Fruit fly (Drosophila melanogaster): ENCODE measurements around the gene Arp6.
A peak's percentile ranks its signal among the peaks of the same experiment; 100 is the strongest.

dm6 chrX:15748945-15749344, 12.0 kb upstream of the Arp6 start, which contains the start of gene Mvd:
- TF ChIP-seq CG8478 (optimal IDR thresholded peaks at IDR 0.05) (no peak), CTCF (optimal IDR thresholded peaks at IDR 0.05) (peak in 1 of 2 experiments; percentile 45)

All from S2 (cell line).